Fruit fly (Drosophila melanogaster): ENCODE measurements around the gene ATPsynO.

Gene ATPsynO

dm6 chr3R:15242186-15243045 lies 23.0 kb upstream of the ATPsynO start, which contains the start of the genes tefu and Hsc70-4 (continued):
- TF ChIP-seq CG16779 (tag; optimal IDR thresholded peaks at IDR 0.05) = peak; percentile 6
- no peak for TF ChIP-seq OdsH (GFP tag; optimal IDR thresholded peaks at IDR 0.05)
- TF ChIP-seq CG9139 (GFP tag; optimal IDR thresholded peaks at IDR 0.05) = no peak
- no peak for TF ChIP-seq CG6276 (GFP tag; optimal IDR thresholded peaks at IDR 0.05)
- TF ChIP-seq dsx (GFP tag; optimal IDR thresholded peaks at IDR 0.05; ENCODE audit: poor library complexity, severe bottlenecking) = peak; percentile 38
- TF ChIP-seq Eip78C (GFP tag) = no peak
- no peak for TF ChIP-seq Sox14 (GFP tag; optimal IDR thresholded peaks at IDR 0.05)
- TF ChIP-seq Sox102F (GFP tag; optimal IDR thresholded peaks at IDR 0.05) = no peak
- peak; percentile 26 for TF ChIP-seq CG6854 (GFP tag; optimal IDR thresholded peaks at IDR 0.05)

- peak; percentile 41 for TF ChIP-seq vri (GFP tag; optimal IDR thresholded peaks at IDR 0.05)
- TF ChIP-seq Hr4 (GFP tag; optimal IDR thresholded peaks at IDR 0.05) = no peak
Observed at dm6 chr3R:15243046-15243356, 22.4 kb upstream of the ATPsynO start.

DNA sequence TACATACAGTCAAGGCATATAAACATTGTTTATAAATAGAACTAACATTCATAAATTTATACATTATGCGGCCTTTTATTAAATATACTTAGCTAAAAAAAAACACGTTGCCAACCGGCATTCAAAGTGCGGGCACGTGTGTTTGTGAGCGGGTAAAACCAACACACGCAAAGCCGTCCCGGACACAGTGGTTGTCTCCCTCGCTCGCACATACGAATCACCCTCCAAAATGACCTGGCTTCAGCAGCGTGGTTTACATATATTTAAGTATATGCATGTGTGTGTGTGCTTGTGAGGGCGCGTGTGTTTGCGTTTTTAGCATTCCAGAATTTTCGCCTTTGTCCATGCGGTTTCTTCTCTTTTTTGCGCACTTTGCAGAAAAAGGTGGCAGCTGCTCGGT lies 21.9 kb upstream of the ATPsynO start:
- TF ChIP-seq CG6163 (GFP tag; IDR thresholded peaks at IDR 0.05) = peak; percentile 60
- no peak for TF ChIP-seq eg (GFP tag; IDR thresholded peaks at IDR 0.05)
- no peak for TF ChIP-seq CG11902 (GFP tag; optimal IDR thresholded peaks at IDR 0.05)
- TF ChIP-seq esn (GFP tag; optimal IDR thresholded peaks at IDR 0.05) = peak; percentile 38
- peak; percentile 41 for TF ChIP-seq Met (GFP tag; optimal IDR thresholded peaks at IDR 0.05)
- TF ChIP-seq vri (GFP tag; optimal IDR thresholded peaks at IDR 0.05) = peak; percentile 50
- TF ChIP-seq topi (GFP tag; optimal IDR thresholded peaks at IDR 0.05) = peak; percentile 5
- no peak for TF ChIP-seq Hr38 (GFP tag; optimal IDR thresholded peaks at IDR 0.05)
- peak; percentile 27 for TF ChIP-seq Eip75B (GFP tag; optimal IDR thresholded peaks at IDR 0.05)
- peak; percentile 73 for TF ChIP-seq Eip78C (GFP tag)
- no peak for TF ChIP-seq CG3032 (tag; optimal IDR thresholded peaks at IDR 0.05)
- peak; percentile 1 for TF ChIP-seq Eip93F (GFP tag; optimal IDR thresholded peaks at IDR 0.05)
- peak; percentile 2 for TF ChIP-seq pdm3 (GFP tag; optimal IDR thresholded peaks at IDR 0.05)
- TF ChIP-seq Smox (GFP tag; optimal IDR thresholded peaks at IDR 0.05) = peak; percentile 13
- peak; percentile 21; the same call in 1 of the 2 replicates for TF ChIP-seq CG15336 (GFP tag; IDR thresholded peaks at IDR 0.05)
- no peak for TF ChIP-seq Sox15 (GFP tag; optimal IDR thresholded peaks at IDR 0.05)
- peak; percentile 91 for TF ChIP-seq svp (GFP tag)
- peak; percentile 21 for TF ChIP-seq CG1621 (tag; optimal IDR thresholded peaks at IDR 0.05)
- no peak for TF ChIP-seq CG34406 (GFP tag; optimal IDR thresholded peaks at IDR 0.05)
- TF ChIP-seq ss (GFP tag; optimal IDR thresholded peaks at IDR 0.05) = peak; percentile 31 to 41
- peak; percentile 33 for TF ChIP-seq Sox102F (GFP tag; optimal IDR thresholded peaks at IDR 0.05)
- peak; percentile 14 for TF ChIP-seq CG3919 (GFP tag; optimal IDR thresholded peaks at IDR 0.05)
- peak; percentile 84 for TF ChIP-seq Sox14 (GFP tag; optimal IDR thresholded peaks at IDR 0.05)
- TF ChIP-seq CG16779 (tag; optimal IDR thresholded peaks at IDR 0.05) = peak; percentile 4
- peak; percentile 57 for TF ChIP-seq fkh (GFP tag; optimal IDR thresholded peaks at IDR 0.05)

dm6 chr3R:15246601-15247000 lies 18.8 kb upstream of the ATPsynO start:
- no peak for TF ChIP-seq CG6854 (GFP tag; optimal IDR thresholded peaks at IDR 0.05)
- peak; percentile 2 for TF ChIP-seq Sox102F (GFP tag; optimal IDR thresholded peaks at IDR 0.05)
- TF ChIP-seq CG7368 (GFP tag; optimal IDR thresholded peaks at IDR 0.05) = no peak
- peak; percentile 45 for TF ChIP-seq Eip78C (GFP tag)
- TF ChIP-seq vri (GFP tag; optimal IDR thresholded peaks at IDR 0.05) = no peak
- TF ChIP-seq CG6163 (GFP tag; IDR thresholded peaks at IDR 0.05) = no peak
- no peak for TF ChIP-seq Eip75B (GFP tag; optimal IDR thresholded peaks at IDR 0.05)
- TF ChIP-seq acj6 (GFP tag; optimal IDR thresholded peaks at IDR 0.05) = no peak
- TF ChIP-seq esn (GFP tag; optimal IDR thresholded peaks at IDR 0.05) = peak; percentile 2
- no peak for TF ChIP-seq CG32006 (GFP tag; optimal IDR thresholded peaks at IDR 0.05)
- no peak for TF ChIP-seq Eip93F (GFP tag; optimal IDR thresholded peaks at IDR 0.05)
- TF ChIP-seq fd85E (GFP tag; optimal IDR thresholded peaks at IDR 0.05) = no peak
- TF ChIP-seq CG8119 (GFP tag; IDR thresholded peaks at IDR 0.05) = no peak
- TF ChIP-seq CG15336 (GFP tag; IDR thresholded peaks at IDR 0.05) = no peak
- peak; percentile 13 for TF ChIP-seq Met (GFP tag; optimal IDR thresholded peaks at IDR 0.05)
- no peak for TF ChIP-seq CG16779 (tag; optimal IDR thresholded peaks at IDR 0.05)
- no peak for TF ChIP-seq CG6792 (GFP tag; optimal IDR thresholded peaks at IDR 0.05)
- no peak for TF ChIP-seq CG11902 (GFP tag; optimal IDR thresholded peaks at IDR 0.05)
- TF ChIP-seq topi (GFP tag; optimal IDR thresholded peaks at IDR 0.05) = no peak
- TF ChIP-seq pdm3 (GFP tag; optimal IDR thresholded peaks at IDR 0.05) = no peak
- no peak for TF ChIP-seq CG11762 (GFP tag; optimal IDR thresholded peaks at IDR 0.05; ENCODE audit: insufficient read depth)
- TF ChIP-seq CG6276 (GFP tag; optimal IDR thresholded peaks at IDR 0.05) = no peak
- no peak for TF ChIP-seq dac (GFP tag; optimal IDR thresholded peaks at IDR 0.05)
- no peak for TF ChIP-seq fkh (GFP tag; optimal IDR thresholded peaks at IDR 0.05)

Measured in whole organism, prepupa.